Fruit fly (Drosophila melanogaster) whole organism, wandering third instar larva: ENCODE measurements around the gene Mur29B.

Source experiments
- Abd-B ChIP-seq: fragments of >200 bp; optimal IDR thresholded peaks from 2 replicates; lab custom pipeline; 2017; ENCODE audit warnings: missing biosample characterization, missing genetic modification characterization
- CG32264 ChIP-seq: fragments of 200-800 bp; sonication (Bioruptor generic); optimal IDR thresholded peaks from 2 replicates; lab custom pipeline; 2016; ENCODE audit warnings: missing biosample characterization, missing genetic modification characterization
- CG9705 ChIP-seq: fragments of 200-800 bp; sonication (Bioruptor generic); optimal IDR thresholded peaks from 2 replicates; lab custom pipeline; 2018; ENCODE audit warnings: missing biosample characterization, mild to moderate bottlenecking, missing genetic modification characterization
- CrebA ChIP-seq: fragments of 200-800 bp; sonication (Bioruptor generic); optimal IDR thresholded peaks from 2 replicates; lab custom pipeline; 2016; ENCODE audit warnings: missing biosample characterization, mild to moderate bottlenecking, missing genetic modification characterization, borderline replicate concordance
- Dfd ChIP-seq: fragments of >200 bp; optimal IDR thresholded peaks from 2 replicates; lab custom pipeline; 2017; ENCODE audit warnings: missing biosample characterization, missing genetic modification characterization
- Dif ChIP-seq: fragments of 200-275, 200-300 bp; sonication (Bioruptor generic); optimal IDR thresholded peaks from 2 replicates; lab custom pipeline; 2018; ENCODE audit warnings: missing biosample characterization, missing genetic modification characterization; ENCODE audit not compliant: partially characterized antibody
- GATAd ChIP-seq: sonication (Bioruptor generic); optimal IDR thresholded peaks from 2 replicates; lab custom pipeline; 2016; ENCODE audit warnings: missing biosample characterization, missing genetic modification characterization
- HLH106 ChIP-seq: fragments of 200-800 bp; optimal IDR thresholded peaks from 3 replicates; lab custom pipeline; 2019; ENCODE audit warnings: missing biosample characterization, mild to moderate bottlenecking, missing genetic modification characterization, moderate library complexity
- Hnf4 ChIP-seq: fragments of 200-800 bp; sonication (Bioruptor generic); optimal IDR thresholded peaks from 2 replicates; lab custom pipeline; 2016; ENCODE audit warnings: missing biosample characterization, mild to moderate bottlenecking, missing genetic modification characterization
- Hr78 ChIP-seq: fragments of >200 bp; optimal IDR thresholded peaks from 2 replicates; lab custom pipeline; 2017; ENCODE audit warnings: missing biosample characterization, missing genetic modification characterization
- Hr83 ChIP-seq: fragments of 200-300 bp; sonication (Bioruptor generic); optimal IDR thresholded peaks from 2 replicates; lab custom pipeline; 2016; ENCODE audit warnings: missing biosample characterization, mild to moderate bottlenecking, missing genetic modification characterization, moderate library complexity; ENCODE audit not compliant: poor library complexity, severe bottlenecking
- Jra ChIP-seq: sonication (Bioruptor generic); optimal IDR thresholded peaks from 2 replicates; lab custom pipeline; 2016; ENCODE audit warnings: missing biosample characterization, missing genetic modification characterization
- Mio ChIP-seq: sonication (Bioruptor generic); optimal IDR thresholded peaks from 2 replicates; lab custom pipeline; 2016; ENCODE audit warnings: missing biosample characterization, missing genetic modification characterization
- Myc ChIP-seq: fragments of >200 bp; optimal IDR thresholded peaks from 2 replicates; lab custom pipeline; 2017
- N ChIP-seq: fragments of >200 bp; optimal IDR thresholded peaks from 2 replicates; lab custom pipeline; 2018; ENCODE audit warnings: missing biosample characterization, missing external identifiers, missing genetic modification characterization
- OdsH ChIP-seq: fragments of 200-800 bp; sonication (Bioruptor generic); optimal IDR thresholded peaks from 2 replicates; lab custom pipeline; 2016; ENCODE audit warnings: missing biosample characterization, mild to moderate bottlenecking, missing genetic modification characterization
- Rel ChIP-seq, 2 experiments: fragments of 200-800 bp; sonication (Bioruptor generic) in 1 of 2; optimal IDR thresholded peaks; 2 replicates in 1 of 2; 3 replicates in 1 of 2; lab custom pipeline; 2016 to 2019; ENCODE audit warnings: mild to moderate bottlenecking in 2 of 2, missing biosample characterization in 2 of 2, missing genetic modification characterization in 2 of 2, moderate library complexity in 1 of 2
- Sp1 ChIP-seq: fragments of 200-800 bp; sonication (Bioruptor generic); optimal IDR thresholded peaks from 3 replicates; lab custom pipeline; 2019; ENCODE audit warnings: missing biosample characterization, mild to moderate bottlenecking, missing genetic modification characterization, moderate library complexity
- Vsx2 ChIP-seq: fragments of 200-300, 225-300 bp; sonication (Bioruptor generic); optimal IDR thresholded peaks from 2 replicates; lab custom pipeline; 2018; ENCODE audit warnings: missing biosample characterization, missing genetic modification characterization; ENCODE audit not compliant: partially characterized antibody
- br ChIP-seq: fragments of 200-800 bp; sonication (Bioruptor generic); optimal IDR thresholded peaks from 2 replicates; lab custom pipeline; 2016; ENCODE audit warnings: missing biosample characterization, missing genetic modification characterization
- brk ChIP-seq: fragments of 200-800 bp; sonication (Bioruptor generic); optimal IDR thresholded peaks from 2 replicates; lab custom pipeline; 2016; ENCODE audit warnings: missing biosample characterization, mild to moderate bottlenecking, missing genetic modification characterization
- dl ChIP-seq, 2 experiments: fragments of 175-275, 200-275 bp in 1 of 2; fragments of 200-275 bp in 1 of 2; sonication (Bioruptor generic); optimal IDR thresholded peaks; lab custom pipeline; 2018; ENCODE audit warnings: mild to moderate bottlenecking in 2 of 2, missing biosample characterization in 2 of 2, missing genetic modification characterization in 2 of 2, moderate library complexity in 2 of 2; ENCODE audit not compliant: partially characterized antibody in 2 of 2, insufficient read depth in 1 of 2
- dmrt93B ChIP-seq: fragments of 200-800 bp; sonication (Bioruptor generic); optimal IDR thresholded peaks from 2 replicates; lab custom pipeline; 2018; ENCODE audit warnings: missing biosample characterization, mild to moderate bottlenecking, missing genetic modification characterization
- dsf ChIP-seq: sonication (Bioruptor generic); optimal IDR thresholded peaks from 2 replicates; lab custom pipeline; 2016; ENCODE audit warnings: missing biosample characterization, missing genetic modification characterization, borderline replicate concordance
- ey ChIP-seq: fragments of 200-800 bp; sonication (Bioruptor generic); optimal IDR thresholded peaks from 2 replicates; lab custom pipeline; 2016; ENCODE audit warnings: missing biosample characterization, missing genetic modification characterization
- foxo ChIP-seq, 2 experiments: fragments of 200-800 bp; sonication (Bioruptor generic); optimal IDR thresholded peaks; 2 replicates in 1 of 2; 3 replicates in 1 of 2; lab custom pipeline; 2016 to 2017; ENCODE audit warnings: missing biosample characterization in 2 of 2, missing genetic modification characterization in 2 of 2
- fru ChIP-seq: fragments of 200-800 bp; sonication (Bioruptor generic); optimal IDR thresholded peaks from 3 replicates; lab custom pipeline; 2016; ENCODE audit warnings: missing biosample characterization, mild to moderate bottlenecking, missing genetic modification characterization
- h ChIP-seq: fragments of 200-800 bp; sonication (Bioruptor generic); optimal IDR thresholded peaks from 3 replicates; lab custom pipeline; 2016; ENCODE audit warnings: missing biosample characterization, mild to moderate bottlenecking, missing genetic modification characterization
- jim ChIP-seq: fragments of 175-275, 200-325 bp; sonication (Bioruptor generic); optimal IDR thresholded peaks from 2 replicates; lab custom pipeline; 2016; ENCODE audit warnings: missing biosample characterization, mild to moderate bottlenecking, missing genetic modification characterization
- lola ChIP-seq: fragments of >200 bp; optimal IDR thresholded peaks from 2 replicates; lab custom pipeline; 2017; ENCODE audit warnings: missing biosample characterization, missing genetic modification characterization
- pan ChIP-seq: fragments of >200 bp; optimal IDR thresholded peaks from 2 replicates; lab custom pipeline; 2017
- psq ChIP-seq: fragments of 200-800 bp; sonication (Bioruptor generic); optimal IDR thresholded peaks from 3 replicates; lab custom pipeline; 2017; ENCODE audit warnings: missing biosample characterization, mild to moderate bottlenecking, missing genetic modification characterization, moderate library complexity
- rgr ChIP-seq: fragments of 200-800 bp; sonication (Bioruptor generic); optimal IDR thresholded peaks from 3 replicates; lab custom pipeline; 2016; ENCODE audit warnings: missing biosample characterization, mild to moderate bottlenecking, missing genetic modification characterization
- sage ChIP-seq: fragments of 200-800 bp; sonication (Bioruptor generic); optimal IDR thresholded peaks from 2 replicates; lab custom pipeline; 2016; ENCODE audit warnings: missing biosample characterization, mild to moderate bottlenecking, missing genetic modification characterization
- sv ChIP-seq: fragments of 200-800 bp; sonication (Bioruptor generic); optimal IDR thresholded peaks from 3 replicates; lab custom pipeline; 2016; ENCODE audit warnings: missing biosample characterization, missing genetic modification characterization
- tai ChIP-seq: sonication (Bioruptor generic); optimal IDR thresholded peaks from 2 replicates; lab custom pipeline; 2016; ENCODE audit warnings: missing biosample characterization, missing genetic modification characterization
- usp ChIP-seq: fragments of >200 bp; optimal IDR thresholded peaks from 2 replicates; lab custom pipeline; 2017; ENCODE audit warnings: missing biosample characterization, missing genetic modification characterization
- woc ChIP-seq: sonication (Bioruptor generic); optimal IDR thresholded peaks from 2 replicates; lab custom pipeline; 2016; ENCODE audit warnings: missing biosample characterization, mild to moderate bottlenecking, missing genetic modification characterization

Mur29B gene

DNA sequence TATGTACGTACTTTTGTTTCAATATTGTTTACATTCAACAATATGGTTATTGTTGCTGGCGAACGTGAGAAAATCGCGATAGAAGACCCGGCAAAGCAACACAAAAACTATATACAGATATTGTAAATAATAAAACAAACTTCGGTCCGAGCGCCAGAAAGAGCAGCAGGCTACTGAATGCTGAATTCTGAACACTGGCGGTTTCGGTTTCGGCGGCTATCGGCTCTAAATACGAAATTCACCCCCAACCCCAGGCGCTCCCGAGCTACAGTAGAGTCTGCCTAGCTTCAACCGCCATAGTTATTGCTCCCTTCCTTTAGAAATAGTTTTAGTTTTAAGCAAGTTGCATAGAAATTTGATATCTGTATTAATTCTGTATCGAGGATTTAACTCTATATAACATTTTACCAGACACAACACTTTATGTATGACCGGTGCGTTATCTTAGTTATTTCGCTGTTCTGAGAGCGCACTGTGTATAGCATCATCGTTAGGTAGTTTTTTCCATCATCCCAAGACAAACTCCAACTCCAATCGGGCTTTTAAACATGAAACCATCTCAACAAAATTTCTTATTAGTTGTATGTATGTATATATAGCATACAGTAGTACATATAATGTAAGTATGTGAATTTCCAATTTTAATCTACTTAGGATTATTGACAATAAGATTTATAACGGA is 10.4 kb downstream of the Mur29B start, which contains the start of gene CG7627:
Gene CG7627 (minus strand): TSS at position 197 of the 682 bp plus-strand sequence.
- TF ChIP-seq CG32264 (peak; percentile 62), N (GFP tag; lab: Kevin White, UChicago) (no peak), pan (no peak), Abd-B (GFP tag; lab: Kevin White, UChicago) (no peak), Jra (GFP tag; lab: Kevin White, UChicago) (peak; percentile 83), CrebA (GFP tag; lab: Kevin White, UChicago) (no peak), Hr83 (GFP tag; lab: Kevin White, UChicago) (peak; percentile 49), lola (GFP tag; lab: Kevin White, UChicago) (no peak), fru (peak; percentile 89), Hnf4 (GFP tag; lab: Kevin White, UChicago) (peak; percentile 86), ey (GFP tag; lab: Kevin White, UChicago) (peak; percentile 90), HLH106 (tag; lab: Kevin White, UChicago) (peak; percentile 80), h (peak; percentile 89), sv (GFP tag; lab: Kevin White, UChicago) (peak; percentile 66), foxo (GFP tag; optimal IDR thresholded peaks at IDR 0.05; lab: Kevin White, UChicago) (peak in 1 of 2 experiments; percentile 90), psq (GFP tag; lab: Kevin White, UChicago) (peak; percentile 82), Vsx2 (GFP tag; lab: Kevin White, UChicago) (peak; percentile 49), brk (peak; percentile 72), sage (GFP tag; lab: Kevin White, UChicago) (peak; percentile 48), Myc (lab: Kevin White, UChicago) (no peak), dl (GFP tag; optimal IDR thresholded peaks at IDR 0.05; lab: Kevin White, UChicago; ENCODE audit: insufficient read depth in 1 of 2, partially characterized antibody in 2 of 2) (no peak), Dfd (GFP tag; lab: Kevin White, UChicago) (no peak), rgr (GFP tag; lab: Kevin White, UChicago) (peak; percentile 86), usp (GFP tag; lab: Kevin White, UChicago) (no peak), tai (GFP tag; lab: Kevin White, UChicago) (peak; percentile 63), Hr78 (GFP tag; lab: Kevin White, UChicago) (no peak), Mio (no peak), GATAd (GFP tag; lab: Kevin White, UChicago) (no peak), br (peak; percentile 85), dmrt93B (GFP tag; lab: Kevin White, UChicago) (peak; percentile 66), woc (peak; percentile 93), Rel (GFP tag; optimal IDR thresholded peaks at IDR 0.05; lab: Kevin White, UChicago) (no peak), Rel (tag; optimal IDR thresholded peaks at IDR 0.05; lab: Kevin White, UChicago) (peak; percentile 41), jim (GFP tag; lab: Kevin White, UChicago) (no peak), CG9705 (GFP tag; lab: Kevin White, UChicago) (peak; percentile 53), Dif (GFP tag; lab: Kevin White, UChicago) (peak; percentile 33), OdsH (GFP tag; lab: Kevin White, UChicago) (peak; percentile 91), dsf (GFP tag; lab: Kevin White, UChicago) (no peak), Sp1 (peak; percentile 74)

dm6 chr2L:8362955-8363285 is 10.9 kb downstream of the Mur29B start:
- TF ChIP-seq Sp1 (no peak), dmrt93B (GFP tag; lab: Kevin White, UChicago) (no peak), tai (GFP tag; lab: Kevin White, UChicago) (no peak)
